Fruit fly (Drosophila melanogaster): Measurements from ENCODE around the gene mei-217.

dm6 chrX:17090585-17090984, 52.2 kb downstream of the mei-217 start:
- TF ChIP-seq usp (GFP tag; optimal IDR thresholded peaks at IDR 0.05) (no peak), EcR (GFP tag; optimal IDR thresholded peaks at IDR 0.05) (no peak), Dll (optimal IDR thresholded peaks at IDR 0.05) (no peak), psq (optimal IDR thresholded peaks at IDR 0.05) (no peak), CG8478 (optimal IDR thresholded peaks at IDR 0.05) (no peak)

Measured in whole organism.